Worm (Caenorhabditis elegans) whole organism, L3 larva: Measurements from ENCODE around the gene nhr-202.

Experiments used
- aly-2 ChIP-seq: fragments of 150-350 bp; optimal IDR thresholded peaks from 2 replicates; lab custom pipeline; 2014; ENCODE audit warnings: missing biosample characterization, missing genetic modification characterization
- elt-3 ChIP-seq, 3 experiments: fragments of 150-350 bp in 1 of 3; sonication (generic microtip) in 2 of 3; optimal IDR thresholded peaks; 2 replicates in 2 of 3; 4 replicates in 1 of 3; lab custom pipeline; 2014 to 2017; ENCODE audit warnings: missing biosample characterization in 3 of 3, missing genetic modification characterization in 3 of 3
- fos-1 ChIP-seq: fragments of 150-350 bp; optimal IDR thresholded peaks from 2 replicates; lab custom pipeline; 2014; ENCODE audit warnings: missing biosample characterization, missing genetic modification characterization
- nhr-11 ChIP-seq: fragments of 150-350 bp; optimal IDR thresholded peaks from 2 replicates; lab custom pipeline; 2014; ENCODE audit warnings: missing biosample characterization, missing genetic modification characterization
- nhr-12 ChIP-seq: fragments of 150-350 bp; optimal IDR thresholded peaks from 2 replicates; lab custom pipeline; 2014; ENCODE audit warnings: missing biosample characterization, missing genetic modification characterization
- nhr-237 ChIP-seq: fragments of 150-350 bp; optimal IDR thresholded peaks from 2 replicates; lab custom pipeline; 2014; ENCODE audit warnings: missing biosample characterization, missing genetic modification characterization
- nhr-28 ChIP-seq: fragments of 150-350 bp; optimal IDR thresholded peaks from 2 replicates; lab custom pipeline; 2014; ENCODE audit warnings: missing biosample characterization, missing genetic modification characterization
- nhr-43 ChIP-seq: sonication (generic microtip); optimal IDR thresholded peaks from 2 replicates; lab custom pipeline; 2016; ENCODE audit warnings: mild to moderate bottlenecking, missing genetic modification characterization, missing compliant biosample characterization; ENCODE audit not compliant: poor library complexity, severe bottlenecking
- snpc-4 ChIP-seq: fragments of 150-350 bp; optimal IDR thresholded peaks from 2 replicates; lab custom pipeline; 2014; ENCODE audit warnings: missing biosample characterization, missing genetic modification characterization
- tbx-2 ChIP-seq: sonication (generic microtip); optimal IDR thresholded peaks from 2 replicates; lab custom pipeline; 2016; ENCODE audit warnings: mild to moderate bottlenecking, missing genetic modification characterization, missing compliant biosample characterization
- unc-39 ChIP-seq: sonication (generic microtip); optimal IDR thresholded peaks from 4 replicates; lab custom pipeline; 2017; ENCODE audit warnings: missing biosample characterization, missing genetic modification characterization
- unc-62 ChIP-seq: fragments of 150-350 bp; sonication (generic microtip); optimal IDR thresholded peaks from 4 replicates; lab custom pipeline; 2014; ENCODE audit warnings: missing biosample characterization, missing genetic modification reagents, missing genetic modification characterization

ce11 chrV:418432-418831, 44.0 kb upstream of the nhr-202 start, which contains the start of gene Y39D8A.1:
- TF ChIP-seq unc-39 (no peak), unc-62 (GFP tag; lab: Kevin White, UChicago) (no peak), nhr-28 (tag; lab: Kevin White, UChicago) (no peak), snpc-4 (tag; lab: Kevin White, UChicago) (no peak), nhr-12 (tag; lab: Kevin White, UChicago) (no peak), fos-1 (tag; lab: Kevin White, UChicago) (no peak), nhr-237 (tag; lab: Kevin White, UChicago) (no peak), nhr-43 (tag; lab: Kevin White, UChicago) (no peak), aly-2 (tag; lab: Kevin White, UChicago) (no peak), nhr-11 (tag; lab: Kevin White, UChicago) (no peak), tbx-2 (tag; lab: Kevin White, UChicago) (no peak), elt-3 (tag; optimal IDR thresholded peaks at IDR 0.05; lab: Kevin White, UChicago) (no peak)
